Fruit fly (Drosophila melanogaster) whole organism, embryonic: ENCODE data around the gene CG8861.

Experiments
- Awh ChIP-seq: fragments of 200-800 bp; sonication (Bioruptor generic); IDR thresholded peaks from 2 replicates; pipeline ENCODE4, ENCODE4 v1.3.6; 2022; ENCODE audit warnings: missing biosample characterization, missing genetic modification characterization
- Blimp-1 ChIP-seq: fragments of 200-800 bp; sonication (Bioruptor generic); optimal IDR thresholded peaks from 3 replicates; lab custom pipeline; 2018; ENCODE audit warnings: missing biosample characterization, missing genetic modification characterization, mild to moderate bottlenecking, moderate library complexity, missing genetic modification reagents
- CG15269 ChIP-seq: fragments of 200-800 bp; sonication (Bioruptor generic); optimal IDR thresholded peaks from 2 replicates; lab custom pipeline; 2018; ENCODE audit warnings: missing biosample characterization, mild to moderate bottlenecking, missing genetic modification characterization, moderate library complexity
- CG15601 ChIP-seq: fragments of 200-800 bp; sonication (Bioruptor generic); optimal IDR thresholded peaks from 3 replicates; lab custom pipeline; 2019; ENCODE audit warnings: missing biosample characterization, mild to moderate bottlenecking, missing genetic modification characterization, moderate library complexity
- CG17186 ChIP-seq: fragments of 200-800 bp; sonication (Bioruptor generic); optimal IDR thresholded peaks from 3 replicates; lab custom pipeline; 2017; ENCODE audit warnings: missing biosample characterization, missing genetic modification reagents, missing genetic modification characterization
- CG17328 ChIP-seq: fragments of 200-800 bp; sonication (Bioruptor generic); IDR thresholded peaks from 2 replicates; pipeline ENCODE4 v1.3.6; 2022; ENCODE audit warnings: missing biosample characterization, missing genetic modification characterization
- CG17802 ChIP-seq: fragments of 200-800 bp; sonication (Bioruptor generic); optimal IDR thresholded peaks from 2 replicates; lab custom pipeline; 2018; ENCODE audit warnings: missing biosample characterization, mild to moderate bottlenecking, missing genetic modification characterization, moderate library complexity
- CG18599 ChIP-seq: fragments of 200-800 bp; sonication (Bioruptor generic); optimal IDR thresholded peaks from 3 replicates; lab custom pipeline; 2017; ENCODE audit warnings: missing biosample characterization, missing genetic modification characterization, mild to moderate bottlenecking, moderate library complexity, missing genetic modification reagents
- CG2712 ChIP-seq: fragments of 200-800 bp; optimal IDR thresholded peaks from 3 replicates; lab custom pipeline; 2019; ENCODE audit warnings: missing biosample characterization, mild to moderate bottlenecking, missing genetic modification characterization, moderate library complexity
- CG33557 ChIP-seq: fragments of 200-800 bp; sonication (Bioruptor generic); optimal IDR thresholded peaks from 2 replicates; lab custom pipeline; 2019; ENCODE audit warnings: missing biosample characterization, mild to moderate bottlenecking, missing genetic modification characterization, moderate library complexity
- CG3995 ChIP-seq: fragments of 200-800 bp; sonication (Bioruptor generic); optimal IDR thresholded peaks from 3 replicates; lab custom pipeline; 2016; ENCODE audit warnings: missing biosample characterization, missing genetic modification characterization
- CG6813 ChIP-seq: fragments of 200-800 bp; sonication (Bioruptor generic); optimal IDR thresholded peaks from 2 replicates; lab custom pipeline; 2017; ENCODE audit warnings: missing biosample characterization, missing genetic modification characterization, mild to moderate bottlenecking, moderate library complexity, missing genetic modification reagents
- CG7372 ChIP-seq: fragments of 200-800 bp; sonication (Bioruptor generic); IDR thresholded peaks from 2 replicates; pipeline ENCODE4 v1.3.6; 2022; ENCODE audit warnings: missing biosample characterization, missing genetic modification characterization
- CG8290 ChIP-seq, 3 experiments: fragments of 200-800 bp; sonication (Bioruptor generic); optimal IDR thresholded peaks; 2 replicates each; lab custom pipeline; 2016 to 2019; ENCODE audit warnings: missing biosample characterization in 3 of 3, missing genetic modification characterization in 3 of 3, mild to moderate bottlenecking in 2 of 3, moderate library complexity in 1 of 3
- CG9727 ChIP-seq: fragments of 200-800 bp; sonication (Bioruptor generic); optimal IDR thresholded peaks from 3 replicates; lab custom pipeline; 2017; ENCODE audit warnings: missing biosample characterization, mild to moderate bottlenecking, missing genetic modification characterization
- D19B ChIP-seq: fragments of 200-800 bp; sonication (Bioruptor generic); optimal IDR thresholded peaks from 2 replicates; lab custom pipeline; 2017; ENCODE audit warnings: missing biosample characterization, mild to moderate bottlenecking, missing genetic modification characterization
- E2f2 ChIP-seq: fragments of 200-800 bp; sonication (Bioruptor generic); IDR thresholded peaks from 2 replicates; pipeline ENCODE4 v1.3.6; 2022; ENCODE audit warnings: missing biosample characterization, missing genetic modification characterization
- Ets97D ChIP-seq: fragments of 200-800 bp; sonication (Bioruptor generic); optimal IDR thresholded peaks from 3 replicates; lab custom pipeline; 2016; ENCODE audit warnings: missing biosample characterization, missing genetic modification characterization
- HmgZ ChIP-seq: fragments of 200-800 bp; sonication (Bioruptor generic); optimal IDR thresholded peaks from 2 replicates; lab custom pipeline; 2018; ENCODE audit warnings: missing biosample characterization, mild to moderate bottlenecking, missing genetic modification characterization
- NC2β ChIP-seq: fragments of 200-800 bp; sonication (Bioruptor generic); optimal IDR thresholded peaks from 2 replicates; lab custom pipeline; 2016; ENCODE audit warnings: missing biosample characterization, missing genetic modification characterization
- NfI ChIP-seq: fragments of 200-800 bp; sonication (Bioruptor generic); optimal IDR thresholded peaks from 3 replicates; lab custom pipeline; 2018; ENCODE audit warnings: missing biosample characterization, mild to moderate bottlenecking, missing genetic modification characterization, moderate library complexity
- Optix ChIP-seq: fragments of 200-800 bp; sonication (Bioruptor generic); IDR thresholded peaks from 3 replicates; pipeline ENCODE4 v1.3.6; 2022; ENCODE audit warnings: missing biosample characterization, missing genetic modification characterization
- Pdp1 ChIP-seq, 2 experiments: fragments of 200-800 bp; sonication (Bioruptor generic); optimal IDR thresholded peaks; 3 replicates each; lab custom pipeline; 2016; ENCODE audit warnings: missing biosample characterization in 2 of 2, missing genetic modification characterization in 2 of 2, mild to moderate bottlenecking in 1 of 2, moderate library complexity in 1 of 2
- Rx ChIP-seq: fragments of 200-800 bp; sonication (Bioruptor generic); IDR thresholded peaks from 2 replicates; pipeline ENCODE4 v1.3.6; 2022; ENCODE audit warnings: missing biosample characterization, missing genetic modification characterization
- Scr ChIP-seq: fragments of 200-800 bp; sonication (Bioruptor generic); IDR thresholded peaks from 2 replicates; pipeline ENCODE4 v1.3.6; 2022; ENCODE audit warnings: missing biosample characterization, missing genetic modification characterization; ENCODE audit not compliant: partially characterized antibody
- Stat92E ChIP-seq, 3 experiments: fragments of >200 bp in 2 of 3; fragments of 200-800 bp in 1 of 3; sonication (Bioruptor generic) in 1 of 3; optimal IDR thresholded peaks; 2 replicates each; lab custom pipeline; 2017 to 2019; ENCODE audit warnings: missing biosample characterization in 3 of 3, missing genetic modification characterization in 3 of 3, mild to moderate bottlenecking in 1 of 3, moderate library complexity in 1 of 3
- ap ChIP-seq: fragments of 200-800 bp; sonication (Bioruptor generic); IDR thresholded peaks from 2 replicates; pipeline ENCODE4 v1.3.6; 2022; ENCODE audit warnings: missing biosample characterization, missing genetic modification characterization
- cg ChIP-seq: fragments of 200-800 bp; sonication (Bioruptor generic); optimal IDR thresholded peaks from 3 replicates; lab custom pipeline; 2019; ENCODE audit warnings: missing biosample characterization, mild to moderate bottlenecking, missing genetic modification characterization, moderate library complexity
- dmrt99B ChIP-seq: fragments of 200-800 bp; sonication (Bioruptor generic); optimal IDR thresholded peaks from 2 replicates; lab custom pipeline; 2018; ENCODE audit warnings: missing biosample characterization, mild to moderate bottlenecking, missing genetic modification characterization, moderate library complexity
- dpn ChIP-seq, 2 experiments: fragments of 200-800 bp; sonication (Bioruptor generic); optimal IDR thresholded peaks; 3 replicates each; lab custom pipeline; 2016; ENCODE audit warnings: missing biosample characterization in 2 of 2, missing genetic modification characterization in 2 of 2
- en ChIP-seq: fragments of 200-800 bp; sonication (Bioruptor generic); optimal IDR thresholded peaks from 2 replicates; lab custom pipeline; 2016; ENCODE audit warnings: missing biosample characterization, missing genetic modification characterization
- gcm ChIP-seq: fragments of 200-800 bp; sonication (Bioruptor generic); optimal IDR thresholded peaks from 2 replicates; lab custom pipeline; 2019; ENCODE audit warnings: missing biosample characterization, mild to moderate bottlenecking, missing genetic modification characterization, moderate library complexity
- gfzf ChIP-seq: fragments of 200-800 bp; sonication (Bioruptor generic); optimal IDR thresholded peaks from 2 replicates; lab custom pipeline; 2016; ENCODE audit warnings: missing biosample characterization, mild to moderate bottlenecking, missing genetic modification characterization, moderate library complexity
- grn ChIP-seq: fragments of 200-800 bp; sonication (Bioruptor generic); optimal IDR thresholded peaks from 3 replicates; lab custom pipeline; 2017; ENCODE audit warnings: missing biosample characterization, missing genetic modification characterization
- gsb ChIP-seq: fragments of 200-800 bp; sonication (Bioruptor generic); IDR thresholded peaks from 2 replicates; pipeline ENCODE4 v1.3.6; 2022; ENCODE audit warnings: missing biosample characterization, missing genetic modification characterization
- hth ChIP-seq: fragments of >200 bp; optimal IDR thresholded peaks from 2 replicates; lab custom pipeline; 2017; ENCODE audit warnings: inconsistent platforms
- ind ChIP-seq: fragments of 200-800 bp; sonication (Bioruptor generic); optimal IDR thresholded peaks from 3 replicates; lab custom pipeline; 2016; ENCODE audit warnings: missing biosample characterization, missing genetic modification characterization
- kay ChIP-seq: fragments of 200-800 bp; sonication (Bioruptor generic); optimal IDR thresholded peaks from 2 replicates; lab custom pipeline; 2016; ENCODE audit warnings: missing biosample characterization, missing genetic modification characterization
- knrl ChIP-seq: fragments of 200-800 bp; sonication (Bioruptor generic); IDR thresholded peaks from 3 replicates; pipeline ENCODE4 v1.3.6; 2022; ENCODE audit warnings: missing biosample characterization, missing genetic modification characterization; ENCODE audit not compliant: partially characterized antibody
- nom ChIP-seq: fragments of 200-800 bp; sonication (Bioruptor generic); optimal IDR thresholded peaks from 2 replicates; lab custom pipeline; 2017; ENCODE audit warnings: missing biosample characterization, missing genetic modification characterization, mild to moderate bottlenecking, moderate library complexity, missing genetic modification reagents
- pnt ChIP-seq: fragments of 200-800 bp; sonication (Bioruptor generic); optimal IDR thresholded peaks from 3 replicates; lab custom pipeline; 2016; ENCODE audit warnings: missing biosample characterization, missing genetic modification characterization
- psq ChIP-seq: fragments of 200-800 bp; sonication (Bioruptor generic); optimal IDR thresholded peaks from 2 replicates; lab custom pipeline; 2017; ENCODE audit warnings: missing biosample characterization, missing genetic modification characterization
- ranshi ChIP-seq: fragments of 200-800 bp; sonication (Bioruptor generic); IDR thresholded peaks from 2 replicates; pipeline ENCODE4 v1.3.6; 2022; ENCODE audit warnings: missing biosample characterization, missing genetic modification characterization
- sens-2 ChIP-seq: fragments of 200-800 bp; sonication (Bioruptor generic); IDR thresholded peaks from 2 replicates; pipeline ENCODE4 v1.3.6; 2022; ENCODE audit warnings: missing biosample characterization, missing genetic modification characterization
- slbo ChIP-seq: fragments of 200-800 bp; sonication (Bioruptor generic); IDR thresholded peaks from 2 replicates; pipeline ENCODE4 v1.3.6; 2022; ENCODE audit warnings: missing biosample characterization, missing genetic modification characterization
- sob ChIP-seq: fragments of 200-800 bp; sonication (Bioruptor generic); IDR thresholded peaks from 2 replicates; pipeline ENCODE4 v1.3.6; 2022; ENCODE audit warnings: missing biosample characterization, missing genetic modification characterization
- usp ChIP-seq: fragments of >200 bp; optimal IDR thresholded peaks from 2 replicates; lab custom pipeline; 2017; ENCODE audit warnings: missing biosample characterization, missing genetic modification characterization
- wor ChIP-seq: fragments of 200-800 bp; sonication (Bioruptor generic); IDR thresholded peaks from 2 replicates; pipeline ENCODE4 v1.3.6; 2022; ENCODE audit warnings: missing biosample characterization, missing genetic modification characterization
- yki ChIP-seq: fragments of >200 bp; optimal IDR thresholded peaks from 3 replicates; lab custom pipeline; 2018

CG8861 gene

DNA sequence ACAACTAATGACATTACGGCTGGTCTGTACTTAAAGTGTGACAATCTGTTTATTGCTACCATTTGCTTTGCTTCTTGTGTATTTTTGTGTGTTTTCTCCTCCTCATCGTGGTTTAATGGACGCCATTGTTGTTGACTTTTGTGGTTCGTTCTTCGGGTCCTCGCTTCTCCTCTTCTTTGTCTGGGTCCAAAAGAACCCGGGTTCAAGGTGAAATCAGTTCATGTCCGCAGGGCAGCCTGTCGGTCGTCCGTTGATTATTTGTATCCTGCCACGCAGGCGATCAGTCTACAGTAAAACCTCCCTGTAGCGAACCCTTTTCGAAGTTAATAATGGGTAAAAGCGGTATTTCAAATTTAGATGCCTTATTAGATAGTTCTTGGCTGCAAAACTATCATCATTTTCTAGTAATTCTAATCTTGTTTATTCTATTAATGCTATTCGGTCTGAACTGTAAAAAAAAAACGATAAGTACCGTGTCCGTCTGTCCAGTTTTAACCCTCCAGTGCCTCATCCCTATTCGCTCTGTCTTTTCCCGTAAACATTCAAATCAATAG, 21.0 kb upstream of the CG8861 start (continued):
- no peak for TF ChIP-seq Scr (GFP tag; lab: Robert Waterston, UW)
- TF ChIP-seq knrl, result no peak
- no peak for TF ChIP-seq CG33557
- no peak for TF ChIP-seq CG7372 (GFP tag; lab: Robert Waterston, UW)
- TF ChIP-seq Pdp1 (GFP tag; optimal IDR thresholded peaks at IDR 0.05; lab: Kevin White, UChicago), result no peak
- no peak for TF ChIP-seq psq
- TF ChIP-seq CG17802 (tag; lab: Kevin White, UChicago), result no peak
- TF ChIP-seq yki (lab: Kevin White, UChicago), result no peak
- no peak for TF ChIP-seq Rx (GFP tag; lab: Robert Waterston, UW)
- TF ChIP-seq dmrt99B (tag; lab: Kevin White, UChicago), result no peak
- TF ChIP-seq usp (GFP tag; lab: Kevin White, UChicago), result no peak
- no peak for TF ChIP-seq nom (GFP tag; lab: Kevin White, UChicago)
- TF ChIP-seq CG9727 (GFP tag; lab: Kevin White, UChicago), result peak; percentile 9
- no peak for TF ChIP-seq CG17328
- no peak for TF ChIP-seq slbo (GFP tag; lab: Robert Waterston, UW)
- TF ChIP-seq CG18599 (GFP tag; lab: Kevin White, UChicago), result no peak
- TF ChIP-seq Optix (GFP tag; lab: Robert Waterston, UW), result no peak
- no peak for TF ChIP-seq kay
- TF ChIP-seq gsb, result no peak
- no peak for TF ChIP-seq CG6813
- TF ChIP-seq CG17186 (GFP tag; lab: Kevin White, UChicago), result no peak
- peak; percentile 26 for TF ChIP-seq CG2712
- 0 out of 2 replicates have a peak, but pooled peaks have one; percentile 7 for TF ChIP-seq Awh
- TF ChIP-seq gfzf, result no peak
- TF ChIP-seq D19B, result no peak
- TF ChIP-seq Stat92E (GFP tag; optimal IDR thresholded peaks at IDR 0.05; lab: Kevin White, UChicago), result no peak

DNA sequence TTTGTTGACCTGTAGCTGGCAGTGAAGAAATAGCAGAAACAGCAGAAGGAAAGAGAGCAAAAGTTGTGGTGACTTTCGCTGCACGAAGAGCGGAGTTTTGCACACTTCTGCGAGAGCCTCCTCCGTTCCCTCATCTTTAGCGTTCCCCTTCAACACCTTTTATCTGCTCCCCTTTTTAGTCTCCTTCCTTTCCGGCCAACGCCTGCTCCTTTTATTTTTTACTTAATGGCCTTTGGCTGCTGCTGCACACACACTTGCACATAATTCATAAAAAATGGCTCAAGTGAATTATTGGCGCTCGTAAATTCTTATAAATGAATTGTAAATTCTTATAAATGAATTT, 20.0 kb upstream of the CG8861 start:
- TF ChIP-seq E2f2 (GFP tag; lab: Robert Waterston, UW), result 0 out of 2 replicates have a peak, but pooled peaks have one; percentile 3
- peak; percentile 18 for TF ChIP-seq nom (GFP tag; lab: Kevin White, UChicago)
- no peak for TF ChIP-seq wor (GFP tag; lab: Robert Waterston, UW)

DNA sequence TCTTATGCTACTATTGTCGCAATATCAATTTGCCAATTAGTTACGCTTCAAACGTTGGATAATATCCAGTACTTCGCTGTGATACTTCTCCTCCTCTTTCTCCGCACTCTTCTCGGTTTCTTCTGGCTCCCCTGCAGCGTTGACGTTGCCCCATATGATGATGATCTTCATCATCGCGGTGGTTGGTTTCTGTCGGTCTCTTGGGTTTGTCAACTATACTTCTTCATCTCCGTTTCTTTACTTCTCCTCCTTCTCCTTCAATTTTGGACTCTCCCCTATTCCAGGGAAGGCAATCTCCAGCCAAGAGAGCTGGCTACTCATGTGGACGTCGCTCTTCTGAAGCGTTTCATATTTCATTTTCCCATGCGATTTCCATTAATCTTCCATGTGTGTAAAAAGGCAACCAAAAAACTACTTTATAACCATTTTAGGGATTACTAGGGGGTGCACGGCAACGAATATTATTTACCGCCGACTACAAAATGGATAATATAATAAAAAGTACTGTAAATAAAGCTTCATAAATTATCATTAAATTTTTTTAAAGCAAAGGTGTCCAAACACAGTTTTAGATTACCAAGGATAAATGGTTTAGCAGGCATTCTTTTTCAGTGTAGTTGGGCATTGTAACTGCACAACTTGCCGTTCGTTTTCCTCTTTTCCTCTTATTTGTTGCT, 19.5 kb upstream of the CG8861 start:
- TF ChIP-seq CG8290 (GFP tag; optimal IDR thresholded peaks at IDR 0.05; lab: Kevin White, UChicago) (no peak), CG8290 (tag; optimal IDR thresholded peaks at IDR 0.05; lab: Kevin White, UChicago) (no peak), sob (no peak), pnt (no peak), NfI (GFP tag; lab: Kevin White, UChicago) (no peak), ind (GFP tag; lab: Kevin White, UChicago) (no peak), cg (GFP tag; lab: Kevin White, UChicago) (no peak), HmgZ (tag; lab: Kevin White, UChicago) (no peak), grn (GFP tag; lab: Kevin White, UChicago) (no peak), ranshi (GFP tag; lab: Robert Waterston, UW) (no peak), CG15601 (no peak), sens-2 (no peak), CG15269 (tag; lab: Kevin White, UChicago) (no peak), hth (lab: Kevin White, UChicago) (no peak), Blimp-1 (peak; percentile 28), en (GFP tag; lab: Kevin White, UChicago) (no peak), dpn (GFP tag; optimal IDR thresholded peaks at IDR 0.05; lab: Kevin White, UChicago) (no peak), NC2β (GFP tag; lab: Kevin White, UChicago) (no peak), gcm (GFP tag; lab: Kevin White, UChicago) (peak; percentile 3), ap (GFP tag; lab: Robert Waterston, UW) (no peak), Ets97D (no peak), CG3995 (GFP tag; lab: Kevin White, UChicago) (no peak)
